Fruit fly (Drosophila melanogaster): ENCODE data around the gene CG3164.

The CG3164 gene

dm6 chr2L:94639-95059 lies 35.9 kb downstream of the CG3164 start, which contains the start of gene Zir (continued):
- TF ChIP-seq Lpt (GFP tag; optimal IDR thresholded peaks at IDR 0.05), result no peak
- no peak for TF ChIP-seq D (optimal IDR thresholded peaks at IDR 0.05)
- no peak for TF ChIP-seq D (GFP tag; optimal IDR thresholded peaks at IDR 0.05)
- TF ChIP-seq CG4854 (GFP tag; optimal IDR thresholded peaks at IDR 0.05), result no peak
- TF ChIP-seq sc (optimal IDR thresholded peaks at IDR 0.05), result no peak
- no peak for TF ChIP-seq sc (GFP tag; optimal IDR thresholded peaks at IDR 0.05)
- no peak for TF ChIP-seq Six4 (GFP tag; optimal IDR thresholded peaks at IDR 0.05)
- no peak for TF ChIP-seq chm (GFP tag; IDR thresholded peaks at IDR 0.05)
- TF ChIP-seq Aef1 (GFP tag; IDR thresholded peaks at IDR 0.05), result no peak
- no peak for TF ChIP-seq gem (tag; optimal IDR thresholded peaks at IDR 0.05)
- TF ChIP-seq fd3F (GFP tag; optimal IDR thresholded peaks at IDR 0.05), result no peak
- TF ChIP-seq stwl (tag; optimal IDR thresholded peaks at IDR 0.05), result peak; percentile 33
- no peak for TF ChIP-seq cato (GFP tag; optimal IDR thresholded peaks at IDR 0.05; ENCODE audit: borderline replicate concordance)
- no peak for TF ChIP-seq CG1529 (GFP tag; optimal IDR thresholded peaks at IDR 0.05)
- TF ChIP-seq CG12299 (tag; optimal IDR thresholded peaks at IDR 0.05), result no peak
- TF ChIP-seq bsh (GFP tag; optimal IDR thresholded peaks at IDR 0.05), result no peak
- TF ChIP-seq abd-A (tag; optimal IDR thresholded peaks at IDR 0.05), result no peak
- no peak for TF ChIP-seq Neu2 (GFP tag; optimal IDR thresholded peaks at IDR 0.05; ENCODE audit: borderline replicate concordance)
- no peak for TF ChIP-seq luna (GFP tag; optimal IDR thresholded peaks at IDR 0.05)
- TF ChIP-seq sob (GFP tag; IDR thresholded peaks at IDR 0.05), result no peak; the same call in 1 of the 2 replicates
- peak; percentile 85 for TF ChIP-seq nerfin-2 (GFP tag; IDR thresholded peaks at IDR 0.05; ENCODE audit: partially characterized antibody)
- no peak for TF ChIP-seq otp (GFP tag; IDR thresholded peaks at IDR 0.05)
- peak; percentile 3 for TF ChIP-seq CG30403 (GFP tag; optimal IDR thresholded peaks at IDR 0.05)
- TF ChIP-seq psq (GFP tag; optimal IDR thresholded peaks at IDR 0.05), result no peak
- TF ChIP-seq vfl (GFP tag; optimal IDR thresholded peaks at IDR 0.05), result no peak
- TF ChIP-seq schlank (tag; optimal IDR thresholded peaks at IDR 0.05), result no peak
- no peak for TF ChIP-seq CG18476 (GFP tag; optimal IDR thresholded peaks at IDR 0.05)
- no peak for TF ChIP-seq org-1 (GFP tag; optimal IDR thresholded peaks at IDR 0.05)
- no peak for TF ChIP-seq CG3065 (GFP tag; optimal IDR thresholded peaks at IDR 0.05)
- TF ChIP-seq tx (GFP tag; optimal IDR thresholded peaks at IDR 0.05), result no peak
- TF ChIP-seq MTF-1 (GFP tag; optimal IDR thresholded peaks at IDR 0.05; ENCODE audit: borderline replicate concordance), result no peak
- no peak for TF ChIP-seq ftz-f1 (GFP tag; optimal IDR thresholded peaks at IDR 0.05)
- no peak for TF ChIP-seq Hey (tag; optimal IDR thresholded peaks at IDR 0.05)
- TF ChIP-seq fd96Cb (tag; optimal IDR thresholded peaks at IDR 0.05), result no peak
- TF ChIP-seq pita (GFP tag; optimal IDR thresholded peaks at IDR 0.05), result no peak
- no peak for TF ChIP-seq CG15479 (GFP tag; optimal IDR thresholded peaks at IDR 0.05)
- no peak for TF ChIP-seq gsb-n (tag; optimal IDR thresholded peaks at IDR 0.05)
- TF ChIP-seq Dfd (GFP tag; optimal IDR thresholded peaks at IDR 0.05), result no peak
- TF ChIP-seq Adf1 (GFP tag; IDR thresholded peaks at IDR 0.05), result peak; percentile 58
- no peak for TF ChIP-seq Mad (GFP tag; optimal IDR thresholded peaks at IDR 0.05)
- no peak for TF ChIP-seq pfk (GFP tag; optimal IDR thresholded peaks at IDR 0.05)
- TF ChIP-seq CG43689 (GFP tag; IDR thresholded peaks at IDR 0.05), result no peak

- TF ChIP-seq twi (tag; optimal IDR thresholded peaks at IDR 0.05) (peak; percentile 11), CG6254 (GFP tag; optimal IDR thresholded peaks at IDR 0.05) (no peak), usp (GFP tag; optimal IDR thresholded peaks at IDR 0.05) (no peak), CG5953 (GFP tag; IDR thresholded peaks at IDR 0.05) (no peak), Blimp-1 (GFP tag; optimal IDR thresholded peaks at IDR 0.05) (peak; percentile 86), H2.0 (GFP tag; IDR thresholded peaks at IDR 0.05) (no peak), Nf-YB (GFP tag; optimal IDR thresholded peaks at IDR 0.05) (peak; percentile 63), CG8924 (tag; optimal IDR thresholded peaks at IDR 0.05) (no peak), CG10366 (GFP tag; IDR thresholded peaks at IDR 0.05) (no peak), hkb (optimal IDR thresholded peaks at IDR 0.05) (no peak), hkb (GFP tag; IDR thresholded peaks at IDR 0.05) (0 out of 2 replicates have a peak, but pooled peaks have one; percentile 8), bbx (GFP tag; IDR thresholded peaks at IDR 0.05; ENCODE audit: partially characterized antibody) (peak; percentile 10; the same call in 1 of the 2 replicates), Ptx1 (GFP tag; IDR thresholded peaks at IDR 0.05) (no peak)
Observed at dm6 chr2L:94096-94495, 36.5 kb downstream of the CG3164 start.

Data from whole organism, embryonic.